Worm (Caenorhabditis elegans): Measurements from ENCODE around the gene exc-1.

DNA sequence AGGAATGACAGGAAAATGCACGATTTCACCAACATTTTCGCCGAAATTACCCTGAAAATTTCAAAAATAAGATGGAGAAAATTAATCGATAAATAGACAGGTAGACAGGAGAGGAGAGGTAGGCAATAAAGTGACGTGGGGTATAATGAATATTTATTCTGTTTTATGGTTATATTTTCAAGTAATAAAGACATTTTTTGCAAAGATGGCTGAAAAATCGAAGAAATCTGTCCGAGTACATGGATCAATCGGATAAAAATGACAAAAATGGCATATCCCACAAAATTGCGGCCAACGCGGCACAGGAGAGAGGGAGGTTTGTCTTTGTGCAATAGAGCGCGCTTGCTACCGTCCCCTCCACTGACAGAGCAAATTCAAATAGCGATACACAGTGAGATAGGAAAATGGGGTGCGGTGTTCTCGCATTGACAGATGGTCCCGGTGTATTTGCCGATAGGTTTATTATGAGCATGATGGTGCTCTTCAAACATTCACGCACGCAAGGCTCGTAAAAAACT lies 30.7 kb upstream of the exc-1 start, which contains the start of gene zipt-7.2:
- no peak for TF ChIP-seq fax-1 (tag; optimal IDR thresholded peaks at IDR 0.05)
- TF ChIP-seq npax-4 (tag; optimal IDR thresholded peaks at IDR 0.05), result no peak
- no peak for TF ChIP-seq ceh-14 (tag; optimal IDR thresholded peaks at IDR 0.05)
- no peak for TF ChIP-seq ama-1 (optimal IDR thresholded peaks at IDR 0.05)
- TF ChIP-seq ztf-16 (tag; optimal IDR thresholded peaks at IDR 0.05), result no peak
- TF ChIP-seq K02D7.2 (tag; optimal IDR thresholded peaks at IDR 0.05), result no peak
- TF ChIP-seq fkh-10 (GFP tag; optimal IDR thresholded peaks at IDR 0.05), result no peak
- no peak for TF ChIP-seq elt-2 (tag; optimal IDR thresholded peaks at IDR 0.05)
